Worm (Caenorhabditis elegans): ENCODE results near the gene div-1.

DNA sequence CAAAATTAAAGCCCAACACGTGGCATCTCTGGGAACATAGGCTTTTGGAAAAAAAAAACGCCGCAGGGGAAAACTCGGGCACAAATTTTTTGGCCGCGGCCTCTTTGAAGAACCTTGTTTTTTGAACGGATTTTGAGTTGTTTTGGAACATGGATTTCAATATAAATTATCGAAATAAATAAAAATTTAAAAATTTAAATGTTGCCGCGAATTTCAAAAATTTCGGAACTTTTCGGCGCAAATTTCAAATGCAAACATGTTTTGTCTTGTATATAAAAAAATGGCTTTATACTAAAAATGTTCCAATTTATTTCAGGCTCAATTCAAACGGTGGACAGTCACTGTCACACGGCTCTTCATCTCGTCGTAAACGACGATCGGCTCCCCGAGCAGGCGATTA is 4.3 kb downstream of the div-1 start:
- TF ChIP-seq lin-32 (GFP tag; optimal IDR thresholded peaks at IDR 0.05) = no peak
- no peak for TF ChIP-seq unc-62 (GFP tag; optimal IDR thresholded peaks at IDR 0.05)
- no peak for TF ChIP-seq ceh-43 (GFP tag; optimal IDR thresholded peaks at IDR 0.05)
- no peak for TF ChIP-seq pha-4 (tag; optimal IDR thresholded peaks at IDR 0.05)
- TF ChIP-seq lin-13 (tag; optimal IDR thresholded peaks at IDR 0.05) = no peak
- no peak for TF ChIP-seq ztf-11 (tag; optimal IDR thresholded peaks at IDR 0.05)
- TF ChIP-seq nhr-76 (tag; optimal IDR thresholded peaks at IDR 0.05) = no peak
- TF ChIP-seq snpc-4 (tag; optimal IDR thresholded peaks at IDR 0.05) = no peak

Data from whole organism, mixed stage, embryonic.